Worm (Caenorhabditis elegans): ENCODE data around the gene oxi-1.

Gene oxi-1

DNA sequence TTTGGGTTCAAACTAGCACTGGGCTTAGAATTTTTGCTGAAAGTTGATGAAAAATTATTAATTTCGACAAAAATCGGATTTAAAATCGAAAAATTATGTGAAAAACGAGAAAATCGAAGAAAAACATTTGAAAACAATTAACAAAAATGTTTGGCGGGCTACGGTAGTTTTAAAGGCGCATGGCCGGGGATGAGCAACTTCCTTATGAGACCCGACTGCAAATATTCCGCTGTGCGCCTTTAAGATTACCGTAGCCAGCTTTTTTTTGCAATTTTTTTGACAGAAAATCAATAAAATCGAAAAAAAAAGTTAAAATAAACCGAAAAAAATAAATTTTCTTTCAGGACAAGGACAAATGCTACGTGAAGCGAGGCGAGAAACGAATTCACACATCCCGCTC lies 19.5 kb downstream of the oxi-1 start:
- no peak for TF ChIP-seq pes-1 (GFP tag; IDR thresholded peaks at IDR 0.05)
- no peak for TF ChIP-seq aly-1 (tag; optimal IDR thresholded peaks at IDR 0.05)
- TF ChIP-seq tbx-37 (GFP tag; conservative IDR thresholded peaks at IDR 0.05), result no peak
- TF ChIP-seq hmbx-1 (tag; optimal IDR thresholded peaks at IDR 0.05), result no peak
- TF ChIP-seq sea-1 (GFP tag; conservative IDR thresholded peaks at IDR 0.05), result no peak
- TF ChIP-seq F13C5.2 (tag; optimal IDR thresholded peaks at IDR 0.05), result no peak
- TF ChIP-seq ets-7 (tag; optimal IDR thresholded peaks at IDR 0.05), result no peak
- TF ChIP-seq ceh-13 (GFP tag; optimal IDR thresholded peaks at IDR 0.05), result no peak
- no peak for TF ChIP-seq tbx-11 (GFP tag; IDR thresholded peaks at IDR 0.05)
- no peak for TF ChIP-seq scrt-1 (GFP tag; IDR thresholded peaks at IDR 0.05)
- no peak for TF ChIP-seq ceh-36 (tag; optimal IDR thresholded peaks at IDR 0.05)
- no peak for TF ChIP-seq tra-4 (tag; optimal IDR thresholded peaks at IDR 0.05)
- TF ChIP-seq flt-1 (GFP tag; IDR thresholded peaks at IDR 0.05), result no peak
- TF ChIP-seq hnd-1 (tag; optimal IDR thresholded peaks at IDR 0.05), result no peak
- TF ChIP-seq hmg-4 (GFP tag; optimal IDR thresholded peaks at IDR 0.05), result no peak
- TF ChIP-seq ama-1 (optimal IDR thresholded peaks at IDR 0.05), result no peak

DNA sequence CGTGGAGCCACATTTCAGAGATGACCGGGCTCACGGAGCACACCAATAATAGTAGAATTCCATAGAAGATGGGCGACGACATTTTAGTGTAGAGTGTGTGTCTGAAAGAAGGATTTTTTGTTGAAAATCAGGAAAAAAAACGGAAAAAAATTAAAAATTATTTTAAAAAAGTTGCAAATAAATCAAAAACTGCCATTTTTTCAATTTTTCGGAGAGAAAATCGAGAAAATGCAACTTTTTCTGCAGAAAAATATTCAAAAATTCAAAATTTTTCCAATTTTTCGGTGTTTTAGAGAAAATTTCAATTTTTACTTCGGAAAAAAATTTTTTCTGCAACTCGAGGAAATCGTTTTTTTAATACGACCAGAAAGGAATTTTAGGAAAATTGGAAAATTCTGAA lies 22.0 kb downstream of the oxi-1 start, which contains the start of gene C44B9.3:
Gene C44B9.3 (minus strand): TSS at position 101 of the 400 bp plus-strand sequence.
- no peak for TF ChIP-seq flt-1 (GFP tag; IDR thresholded peaks at IDR 0.05)
- TF ChIP-seq tbx-37 (GFP tag; conservative IDR thresholded peaks at IDR 0.05), result no peak
- TF ChIP-seq tbx-11 (GFP tag; IDR thresholded peaks at IDR 0.05), result no peak
- TF ChIP-seq hmbx-1 (tag; optimal IDR thresholded peaks at IDR 0.05), result no peak
- TF ChIP-seq hnd-1 (tag; optimal IDR thresholded peaks at IDR 0.05), result no peak
- TF ChIP-seq scrt-1 (GFP tag; IDR thresholded peaks at IDR 0.05), result no peak
- TF ChIP-seq ceh-13 (GFP tag; optimal IDR thresholded peaks at IDR 0.05), result no peak
- TF ChIP-seq ama-1 (optimal IDR thresholded peaks at IDR 0.05), result no peak
- no peak for TF ChIP-seq ets-7 (tag; optimal IDR thresholded peaks at IDR 0.05)
- no peak for TF ChIP-seq pes-1 (GFP tag; IDR thresholded peaks at IDR 0.05)
- no peak for TF ChIP-seq tra-4 (tag; optimal IDR thresholded peaks at IDR 0.05)
- TF ChIP-seq B0310.2 (tag; optimal IDR thresholded peaks at IDR 0.05), result no peak
- TF ChIP-seq F13C5.2 (tag; optimal IDR thresholded peaks at IDR 0.05), result no peak
- TF ChIP-seq aly-1 (tag; optimal IDR thresholded peaks at IDR 0.05), result no peak
- no peak for TF ChIP-seq hmg-4 (GFP tag; optimal IDR thresholded peaks at IDR 0.05)
- TF ChIP-seq ceh-36 (tag; optimal IDR thresholded peaks at IDR 0.05), result no peak

ce11 chrIII:10881462-10881861 lies 23.4 kb downstream of the oxi-1 start, which contains the start of gene athp-1:
TSS of gene athp-1 (plus strand) at chrIII:10881766.
- TF ChIP-seq ceh-36 (tag; optimal IDR thresholded peaks at IDR 0.05), result no peak

- TF ChIP-seq tbx-37 (GFP tag; conservative IDR thresholded peaks at IDR 0.05) (no peak), sea-1 (GFP tag; conservative IDR thresholded peaks at IDR 0.05) (no peak), aly-1 (tag; optimal IDR thresholded peaks at IDR 0.05) (no peak), hnd-1 (tag; optimal IDR thresholded peaks at IDR 0.05) (no peak), flt-1 (GFP tag; IDR thresholded peaks at IDR 0.05) (no peak), ceh-13 (GFP tag; optimal IDR thresholded peaks at IDR 0.05) (no peak), ama-1 (optimal IDR thresholded peaks at IDR 0.05) (no peak), tra-4 (tag; optimal IDR thresholded peaks at IDR 0.05) (no peak), B0310.2 (tag; optimal IDR thresholded peaks at IDR 0.05) (no peak), tbx-11 (GFP tag; IDR thresholded peaks at IDR 0.05) (no peak), ets-7 (tag; optimal IDR thresholded peaks at IDR 0.05) (no peak), F13C5.2 (tag; optimal IDR thresholded peaks at IDR 0.05) (no peak), hmbx-1 (tag; optimal IDR thresholded peaks at IDR 0.05) (no peak), pes-1 (GFP tag; IDR thresholded peaks at IDR 0.05) (no peak), ceh-36 (tag; optimal IDR thresholded peaks at IDR 0.05) (no peak), hmg-4 (GFP tag; optimal IDR thresholded peaks at IDR 0.05) (no peak), scrt-1 (GFP tag; IDR thresholded peaks at IDR 0.05) (no peak)
These were observed 23.9 kb downstream of the oxi-1 start for ce11 chrIII:10881996-10882395.

DNA sequence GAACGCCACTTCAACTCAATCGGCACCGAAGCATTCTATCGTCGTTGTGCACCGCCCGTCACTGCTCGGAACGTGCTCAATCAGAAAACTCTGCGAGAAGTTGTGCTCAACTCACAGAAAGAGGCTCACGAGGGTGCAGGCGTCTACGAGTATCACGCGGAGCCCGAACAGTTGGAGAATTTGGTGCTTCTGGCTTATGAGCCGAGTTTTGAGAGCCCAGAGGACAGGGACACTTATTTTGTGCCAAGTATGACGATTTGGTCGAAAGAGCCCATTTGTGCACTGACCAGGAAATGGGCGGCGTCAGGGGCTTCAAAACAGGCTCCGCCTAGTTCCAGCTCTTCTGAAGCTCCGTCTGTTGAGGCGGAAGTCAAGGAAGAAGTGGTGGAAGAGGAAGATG lies 30.7 kb downstream of the oxi-1 start:
- no peak for TF ChIP-seq tra-4 (tag; optimal IDR thresholded peaks at IDR 0.05)
- no peak for TF ChIP-seq sea-1 (GFP tag; conservative IDR thresholded peaks at IDR 0.05)
- no peak for TF ChIP-seq hnd-1 (tag; optimal IDR thresholded peaks at IDR 0.05)
- TF ChIP-seq ets-7 (tag; optimal IDR thresholded peaks at IDR 0.05), result no peak
- TF ChIP-seq ceh-36 (tag; optimal IDR thresholded peaks at IDR 0.05), result no peak
- TF ChIP-seq B0310.2 (tag; optimal IDR thresholded peaks at IDR 0.05), result no peak
- no peak for TF ChIP-seq flt-1 (GFP tag; IDR thresholded peaks at IDR 0.05)
- TF ChIP-seq hmbx-1 (tag; optimal IDR thresholded peaks at IDR 0.05), result no peak
- no peak for TF ChIP-seq F13C5.2 (tag; optimal IDR thresholded peaks at IDR 0.05)
- no peak for TF ChIP-seq tbx-11 (GFP tag; IDR thresholded peaks at IDR 0.05)
- no peak for TF ChIP-seq tbx-37 (GFP tag; conservative IDR thresholded peaks at IDR 0.05)
- TF ChIP-seq pes-1 (GFP tag; IDR thresholded peaks at IDR 0.05), result no peak

DNA sequence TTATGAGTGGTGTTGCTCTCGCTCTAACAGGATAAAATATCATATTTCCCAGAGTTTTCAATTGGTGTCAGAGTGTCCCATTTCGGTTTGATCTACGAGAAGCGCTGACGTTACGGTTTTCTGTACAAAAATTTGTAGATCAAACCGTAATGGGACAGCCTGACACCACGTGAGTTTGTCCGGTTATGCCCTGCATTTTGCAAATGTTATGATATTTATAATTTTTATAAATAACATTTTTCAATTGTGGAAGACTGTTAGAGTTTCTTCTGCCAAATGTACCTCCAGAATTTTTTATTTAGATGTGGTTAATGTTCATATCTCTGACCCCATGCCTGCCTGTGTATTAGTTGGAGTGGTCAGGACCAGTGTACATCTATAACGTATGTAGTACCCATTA lies 36.1 kb downstream of the oxi-1 start, which contains the start of gene fbxb-87:
Gene fbxb-87 (plus strand): TSS at position 301 of the 400 bp plus-strand sequence.
- TF ChIP-seq ceh-36 (tag; optimal IDR thresholded peaks at IDR 0.05) (no peak), scrt-1 (GFP tag; IDR thresholded peaks at IDR 0.05) (no peak), tbx-37 (GFP tag; conservative IDR thresholded peaks at IDR 0.05) (no peak), F13C5.2 (tag; optimal IDR thresholded peaks at IDR 0.05) (no peak), tbx-11 (GFP tag; IDR thresholded peaks at IDR 0.05) (no peak), ceh-13 (GFP tag; optimal IDR thresholded peaks at IDR 0.05) (no peak), ets-7 (tag; optimal IDR thresholded peaks at IDR 0.05) (no peak), aly-1 (tag; optimal IDR thresholded peaks at IDR 0.05) (no peak), B0310.2 (tag; optimal IDR thresholded peaks at IDR 0.05) (no peak), pes-1 (GFP tag; IDR thresholded peaks at IDR 0.05) (no peak), hmbx-1 (tag; optimal IDR thresholded peaks at IDR 0.05) (no peak), hmg-4 (GFP tag; optimal IDR thresholded peaks at IDR 0.05) (no peak), hnd-1 (tag; optimal IDR thresholded peaks at IDR 0.05) (no peak), ama-1 (optimal IDR thresholded peaks at IDR 0.05) (no peak), flt-1 (GFP tag; IDR thresholded peaks at IDR 0.05) (no peak), sea-1 (GFP tag; conservative IDR thresholded peaks at IDR 0.05) (no peak), tra-4 (tag; optimal IDR thresholded peaks at IDR 0.05) (no peak)

DNA sequence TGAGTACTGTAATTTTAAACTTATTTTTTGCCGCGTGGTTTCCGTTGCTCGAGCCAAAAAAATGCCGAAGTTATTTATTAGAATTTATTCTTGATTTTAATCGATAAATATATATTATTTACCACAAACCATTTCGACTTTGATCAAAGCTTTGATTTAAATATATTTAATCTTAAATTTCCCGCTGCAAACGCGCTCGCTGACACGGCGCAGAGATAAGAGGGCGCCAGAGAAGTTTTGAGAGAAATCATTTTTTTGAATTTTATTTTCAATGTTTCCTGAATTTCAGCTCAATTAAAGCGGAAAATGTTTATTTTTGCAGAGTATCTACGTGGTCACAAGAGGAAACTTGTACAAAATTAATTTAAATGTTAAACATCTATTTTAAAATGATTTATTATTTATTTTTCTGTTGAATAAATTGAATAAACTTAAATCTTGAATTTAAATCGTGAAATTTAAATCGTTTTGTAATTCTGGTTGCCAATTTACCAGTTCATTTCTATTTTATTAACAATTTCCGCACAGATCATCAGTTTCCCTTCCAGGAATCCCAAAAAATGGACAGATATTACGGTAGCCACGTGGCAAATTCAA lies 37.8 kb downstream of the oxi-1 start, which contains the start of gene com-1:
Gene com-1 (plus strand): TSS at position 547 of the 597 bp plus-strand sequence.
- TF ChIP-seq tbx-11 (GFP tag; IDR thresholded peaks at IDR 0.05) (no peak), B0310.2 (tag; optimal IDR thresholded peaks at IDR 0.05) (no peak), hnd-1 (tag; optimal IDR thresholded peaks at IDR 0.05) (no peak), flt-1 (GFP tag; IDR thresholded peaks at IDR 0.05) (no peak), ceh-13 (GFP tag; optimal IDR thresholded peaks at IDR 0.05) (no peak), ama-1 (optimal IDR thresholded peaks at IDR 0.05) (no peak), aly-1 (tag; optimal IDR thresholded peaks at IDR 0.05) (no peak), scrt-1 (GFP tag; IDR thresholded peaks at IDR 0.05) (no peak), ceh-36 (tag; optimal IDR thresholded peaks at IDR 0.05) (no peak), sea-1 (GFP tag; conservative IDR thresholded peaks at IDR 0.05) (no peak), tra-4 (tag; optimal IDR thresholded peaks at IDR 0.05) (no peak), pes-1 (GFP tag; IDR thresholded peaks at IDR 0.05) (no peak), hmg-4 (GFP tag; optimal IDR thresholded peaks at IDR 0.05) (no peak), F13C5.2 (tag; optimal IDR thresholded peaks at IDR 0.05) (no peak), ets-7 (tag; optimal IDR thresholded peaks at IDR 0.05) (no peak), tbx-37 (GFP tag; conservative IDR thresholded peaks at IDR 0.05) (no peak), hmbx-1 (tag; optimal IDR thresholded peaks at IDR 0.05) (no peak)

All from whole organism, early embryonic.